Worm (Caenorhabditis elegans) whole organism, mixed stage, embryonic: ENCODE results near the gene M57.1.

Experiments
- elt-3 ChIP-seq: fragments of 150-350 bp; optimal IDR thresholded peaks from 2 replicates; lab custom pipeline; 2014; ENCODE audit warnings: missing biosample characterization, missing genetic modification characterization
- mab-5 ChIP-seq: fragments of 150-350 bp; optimal IDR thresholded peaks from 2 replicates; lab custom pipeline; 2014; ENCODE audit warnings: missing biosample characterization, missing genetic modification characterization
- mep-1 ChIP-seq: fragments of 150-350 bp; optimal IDR thresholded peaks from 2 replicates; lab custom pipeline; 2017; ENCODE audit warnings: missing biosample characterization, missing genetic modification reagents, missing genetic modification characterization, inconsistent platforms
- nhr-76 ChIP-seq: sonication (generic microtip); optimal IDR thresholded peaks from 2 replicates; lab custom pipeline; 2017; ENCODE audit warnings: missing biosample characterization, missing genetic modification characterization
- tbx-8 ChIP-seq: fragments of 200-800 bp; sonication (Bioruptor generic); optimal IDR thresholded peaks from 2 replicates; lab custom pipeline; 2018; ENCODE audit warnings: mild to moderate bottlenecking, missing genetic modification characterization, moderate library complexity, missing compliant biosample characterization
- unc-120 ChIP-seq: sonication (generic microtip); optimal IDR thresholded peaks from 2 replicates; lab custom pipeline; 2017; ENCODE audit warnings: missing genetic modification characterization, missing compliant biosample characterization; ENCODE audit not compliant: poor library complexity, severe bottlenecking
- unc-39 ChIP-seq: fragments of 150-350 bp; optimal IDR thresholded peaks from 2 replicates; lab custom pipeline; 2014; ENCODE audit warnings: missing biosample characterization, missing genetic modification characterization
- zip-8 ChIP-seq: fragments of 150-350 bp; optimal IDR thresholded peaks from 2 replicates; lab custom pipeline; 2014; ENCODE audit warnings: missing biosample characterization, missing genetic modification characterization
- ztf-11 ChIP-seq: fragments of 150-350 bp; optimal IDR thresholded peaks from 2 replicates; lab custom pipeline; 2014; ENCODE audit warnings: missing biosample characterization, missing genetic modification characterization

DNA sequence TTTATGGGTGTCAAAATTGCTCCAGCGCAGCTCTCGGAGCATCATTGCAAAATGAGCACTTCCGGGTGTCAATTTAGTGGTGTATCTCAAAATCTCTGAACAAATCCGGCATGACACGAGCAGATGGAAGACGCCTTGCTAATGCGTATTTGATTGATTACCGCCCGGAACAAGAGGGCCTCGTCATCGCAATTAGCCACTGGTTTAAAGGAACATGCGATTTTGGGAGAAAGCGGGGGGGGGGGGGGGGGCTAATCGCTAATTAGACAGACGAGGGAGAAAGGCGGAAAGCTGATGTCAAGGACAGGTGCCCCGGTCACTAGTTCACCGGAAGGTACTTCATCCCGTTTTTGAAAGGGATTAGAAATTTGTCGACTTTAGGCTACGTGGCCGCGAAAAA lies 10.6 kb upstream of the M57.1 start:
- TF ChIP-seq mab-5 (tag; lab: Kevin White, UChicago), result no peak
- no peak for TF ChIP-seq ztf-11 (tag; lab: Kevin White, UChicago)
- peak; percentile 36 for TF ChIP-seq tbx-8 (GFP tag; lab: Kevin White, UChicago)
- TF ChIP-seq zip-8 (tag; lab: Kevin White, UChicago), result no peak
- TF ChIP-seq unc-39 (tag; lab: Kevin White, UChicago), result no peak
- no peak for TF ChIP-seq mep-1 (tag; lab: Kevin White, UChicago)
- TF ChIP-seq unc-120 (tag; lab: Kevin White, UChicago), result no peak
- no peak for TF ChIP-seq nhr-76 (tag; lab: Kevin White, UChicago)
- TF ChIP-seq elt-3 (tag; lab: Kevin White, UChicago), result no peak
